Fruit fly (Drosophila melanogaster) whole organism, embryonic: ENCODE measurements around the gene CG15725.

ENCODE experiments used
- Adf1 ChIP-seq: fragments of 200-800 bp; sonication (Bioruptor generic); IDR thresholded peaks from 2 replicates; pipeline ENCODE4 v1.3.6; 2022; ENCODE audit warnings: missing biosample characterization, missing genetic modification characterization
- CG10209 ChIP-seq: fragments of 200-800 bp; sonication (Bioruptor generic); optimal IDR thresholded peaks from 3 replicates; lab custom pipeline; 2017; ENCODE audit warnings: missing biosample characterization, mild to moderate bottlenecking, missing genetic modification characterization, missing genetic modification reagents
- CG11696 ChIP-seq: fragments of 200-800 bp; sonication (Bioruptor generic); IDR thresholded peaks from 2 replicates; pipeline ENCODE4 v1.3.6; 2022; ENCODE audit warnings: missing biosample characterization, missing genetic modification characterization
- CG13296 ChIP-seq: fragments of 200-800 bp; sonication (Bioruptor generic); optimal IDR thresholded peaks from 3 replicates; lab custom pipeline; 2018; ENCODE audit warnings: missing biosample characterization, mild to moderate bottlenecking, missing genetic modification characterization
- CG16779 ChIP-seq: fragments of 200-800 bp; sonication (Bioruptor generic); IDR thresholded peaks from 2 replicates; pipeline ENCODE4 v1.3.6; 2022; ENCODE audit warnings: missing biosample characterization, missing genetic modification characterization
- CG17361 ChIP-seq: fragments of 200-800 bp; sonication (Bioruptor generic); IDR thresholded peaks from 3 replicates; pipeline ENCODE4 v1.3.6; 2022; ENCODE audit warnings: missing biosample characterization, missing genetic modification characterization
- CG17385 ChIP-seq: fragments of 200-800 bp; sonication (Bioruptor generic); optimal IDR thresholded peaks from 3 replicates; lab custom pipeline; 2018; ENCODE audit warnings: missing biosample characterization, mild to moderate bottlenecking, missing genetic modification characterization
- CG2199 ChIP-seq: fragments of 200-800 bp; sonication (Bioruptor generic); IDR thresholded peaks from 3 replicates; pipeline ENCODE4 v1.3.6; 2022; ENCODE audit warnings: missing biosample characterization, missing genetic modification characterization
- CG3281 ChIP-seq: fragments of 200-800 bp; sonication (Bioruptor generic); optimal IDR thresholded peaks from 3 replicates; lab custom pipeline; 2017; ENCODE audit warnings: missing biosample characterization, mild to moderate bottlenecking, missing genetic modification characterization
- CG33213 ChIP-seq: fragments of 200-800 bp; sonication (Bioruptor generic); optimal IDR thresholded peaks from 3 replicates; lab custom pipeline; 2016; ENCODE audit warnings: missing biosample characterization, missing genetic modification characterization
- CG3407 ChIP-seq: fragments of 200-800 bp; sonication (Bioruptor generic); optimal IDR thresholded peaks from 2 replicates; lab custom pipeline; 2018; ENCODE audit warnings: missing biosample characterization, mild to moderate bottlenecking, missing genetic modification characterization
- CG3838 ChIP-seq: fragments of 200-800 bp; sonication (Bioruptor generic); optimal IDR thresholded peaks from 3 replicates; lab custom pipeline; 2016; ENCODE audit warnings: missing biosample characterization, missing genetic modification characterization
- CG4282 ChIP-seq: fragments of 200-800 bp; sonication (Bioruptor generic); optimal IDR thresholded peaks from 2 replicates; lab custom pipeline; 2016; ENCODE audit warnings: missing biosample characterization, missing genetic modification characterization
- CG6813 ChIP-seq: fragments of 200-800 bp; sonication (Bioruptor generic); optimal IDR thresholded peaks from 2 replicates; lab custom pipeline; 2017; ENCODE audit warnings: missing biosample characterization, missing genetic modification characterization, mild to moderate bottlenecking, moderate library complexity, missing genetic modification reagents
- CG6854 ChIP-seq: fragments of 200-800 bp; sonication (Bioruptor generic); optimal IDR thresholded peaks from 3 replicates; lab custom pipeline; 2017; ENCODE audit warnings: missing biosample characterization, mild to moderate bottlenecking, missing genetic modification characterization
- CG7271 ChIP-seq: fragments of 200-800 bp; sonication (Bioruptor generic); optimal IDR thresholded peaks from 2 replicates; lab custom pipeline; 2018; ENCODE audit warnings: missing biosample characterization, mild to moderate bottlenecking, missing genetic modification characterization, moderate library complexity
- CG7963 ChIP-seq: fragments of 200-800 bp; sonication (Bioruptor generic); IDR thresholded peaks from 3 replicates; pipeline ENCODE4 v1.3.6; 2022; ENCODE audit warnings: missing biosample characterization, missing genetic modification characterization; ENCODE audit not compliant: partially characterized antibody
- CG9797 ChIP-seq: fragments of 200-800 bp; sonication (Bioruptor generic); optimal IDR thresholded peaks from 3 replicates; lab custom pipeline; 2018; ENCODE audit warnings: missing biosample characterization, mild to moderate bottlenecking, missing genetic modification characterization
- Doc2 ChIP-seq: fragments of 200-800 bp; sonication (Bioruptor generic); IDR thresholded peaks from 2 replicates; pipeline ENCODE4 v1.3.6; 2022; ENCODE audit warnings: missing biosample characterization, missing genetic modification characterization
- Gug ChIP-seq: fragments of 200-800 bp; sonication (Bioruptor generic); IDR thresholded peaks from 4 replicates; pipeline ENCODE4 v1.3.6; 2022; ENCODE audit warnings: missing biosample characterization, missing genetic modification characterization
- H2.0 ChIP-seq: fragments of 200-800 bp; sonication (Bioruptor generic); IDR thresholded peaks from 2 replicates; pipeline ENCODE4 v1.3.6; 2022; ENCODE audit warnings: missing biosample characterization, missing genetic modification characterization
- Hr3 ChIP-seq: fragments of 200-800 bp; sonication (Bioruptor generic); optimal IDR thresholded peaks from 3 replicates; lab custom pipeline; 2016; ENCODE audit warnings: missing biosample characterization, missing genetic modification characterization
- Hr39 ChIP-seq: fragments of >200 bp; optimal IDR thresholded peaks from 2 replicates; lab custom pipeline; 2017
- Jarid2 ChIP-seq: fragments of 200-800 bp; sonication (Bioruptor generic); optimal IDR thresholded peaks from 3 replicates; lab custom pipeline; 2017; ENCODE audit warnings: mild to moderate bottlenecking, missing biosample characterization, missing genetic modification reagents, missing genetic modification characterization
- NC2β ChIP-seq: fragments of 200-800 bp; sonication (Bioruptor generic); optimal IDR thresholded peaks from 2 replicates; lab custom pipeline; 2016; ENCODE audit warnings: missing biosample characterization, missing genetic modification characterization
- NFAT ChIP-seq: fragments of 200-800 bp; sonication (Bioruptor generic); IDR thresholded peaks from 2 replicates; pipeline ENCODE4 v1.3.6; 2022; ENCODE audit warnings: missing biosample characterization, missing genetic modification characterization
- Nf-YB ChIP-seq: fragments of 200-800 bp; sonication (Bioruptor generic); optimal IDR thresholded peaks from 3 replicates; lab custom pipeline; 2019; ENCODE audit warnings: missing biosample characterization, mild to moderate bottlenecking, missing genetic modification characterization, moderate library complexity
- Poxn ChIP-seq: fragments of 200-800 bp; sonication (Bioruptor generic); IDR thresholded peaks from 2 replicates; pipeline ENCODE4 v1.3.6; 2022; ENCODE audit warnings: missing biosample characterization, missing genetic modification characterization
- Sox100B ChIP-seq: fragments of 200-800 bp; sonication (Bioruptor generic); optimal IDR thresholded peaks from 3 replicates; lab custom pipeline; 2018; ENCODE audit warnings: missing biosample characterization, mild to moderate bottlenecking, missing genetic modification characterization
- Xrp1 ChIP-seq: fragments of 200-800 bp; sonication (Bioruptor generic); IDR thresholded peaks from 2 replicates; pipeline ENCODE4 v1.3.6; 2022; ENCODE audit warnings: missing biosample characterization, missing genetic modification characterization
- ap ChIP-seq: fragments of 200-800 bp; sonication (Bioruptor generic); IDR thresholded peaks from 2 replicates; pipeline ENCODE4 v1.3.6; 2022; ENCODE audit warnings: missing biosample characterization, missing genetic modification characterization
- ara ChIP-seq: fragments of 200-800 bp; sonication (Bioruptor generic); IDR thresholded peaks from 2 replicates; pipeline ENCODE4 v1.3.6; 2022; ENCODE audit warnings: missing biosample characterization, missing genetic modification characterization
- cato ChIP-seq: fragments of 200-800 bp; sonication (Bioruptor generic); optimal IDR thresholded peaks from 2 replicates; lab custom pipeline; 2016; ENCODE audit warnings: missing biosample characterization, missing genetic modification characterization, borderline replicate concordance
- ci ChIP-seq: fragments of 200-800 bp; sonication (Bioruptor generic); IDR thresholded peaks from 3 replicates; pipeline ENCODE4 v1.3.6; 2022; ENCODE audit warnings: missing biosample characterization, missing genetic modification characterization
- grn ChIP-seq: fragments of 200-800 bp; sonication (Bioruptor generic); optimal IDR thresholded peaks from 3 replicates; lab custom pipeline; 2017; ENCODE audit warnings: missing biosample characterization, missing genetic modification characterization
- gro ChIP-seq: fragments of 200-800 bp; sonication (Bioruptor generic); optimal IDR thresholded peaks from 2 replicates; lab custom pipeline; 2016; ENCODE audit warnings: missing biosample characterization, missing genetic modification characterization
- gsb ChIP-seq: fragments of 200-800 bp; sonication (Bioruptor generic); IDR thresholded peaks from 2 replicates; pipeline ENCODE4 v1.3.6; 2022; ENCODE audit warnings: missing biosample characterization, missing genetic modification characterization
- jigr1 ChIP-seq: fragments of 200-800 bp; sonication (Bioruptor generic); IDR thresholded peaks from 3 replicates; pipeline ENCODE4 v1.3.6; 2022; ENCODE audit warnings: missing biosample characterization, missing genetic modification characterization
- kay ChIP-seq: fragments of 200-800 bp; sonication (Bioruptor generic); optimal IDR thresholded peaks from 2 replicates; lab custom pipeline; 2016; ENCODE audit warnings: missing biosample characterization, missing genetic modification characterization
- lilli ChIP-seq: fragments of 200-800 bp; sonication (Bioruptor generic); optimal IDR thresholded peaks from 3 replicates; lab custom pipeline; 2016; ENCODE audit warnings: missing biosample characterization, missing genetic modification characterization
- lola ChIP-seq, 3 experiments: fragments of >200 bp in 2 of 3; fragments of 200-800 bp in 1 of 3; sonication (Bioruptor generic) in 1 of 3; optimal IDR thresholded peaks; 2 replicates each; lab custom pipeline; 2017 to 2019; ENCODE audit warnings: missing biosample characterization in 3 of 3, missing genetic modification characterization in 3 of 3, mild to moderate bottlenecking in 1 of 3, moderate library complexity in 1 of 3
- nerfin-1 ChIP-seq: fragments of 200-800 bp; sonication (Bioruptor generic); optimal IDR thresholded peaks from 3 replicates; lab custom pipeline; 2019; ENCODE audit warnings: missing biosample characterization, mild to moderate bottlenecking, missing genetic modification characterization, moderate library complexity
- nerfin-2 ChIP-seq: fragments of 200-800 bp; sonication (Bioruptor generic); IDR thresholded peaks from 2 replicates; pipeline ENCODE4 v1.3.6; 2022; ENCODE audit warnings: missing biosample characterization, missing genetic modification characterization; ENCODE audit not compliant: partially characterized antibody
- peb ChIP-seq: fragments of 200-800 bp; sonication (Bioruptor generic); IDR thresholded peaks from 2 replicates; pipeline ENCODE4 v1.3.6; 2022; ENCODE audit warnings: missing biosample characterization, missing genetic modification characterization
- pho ChIP-seq: fragments of 200-800 bp; sonication (Bioruptor generic); optimal IDR thresholded peaks from 2 replicates; lab custom pipeline; 2016; ENCODE audit warnings: missing biosample characterization, missing genetic modification characterization
- rib ChIP-seq: fragments of 200-800 bp; sonication (Bioruptor generic); IDR thresholded peaks from 2 replicates; pipeline ENCODE4 v1.3.6; 2022; ENCODE audit warnings: missing biosample characterization, missing genetic modification characterization
- sens ChIP-seq: fragments of 200-800 bp; sonication (Bioruptor generic); peaks from one replicate; lab custom pipeline; 2016; ENCODE audit warnings: missing biosample characterization, missing genetic modification characterization
- sisA ChIP-seq: fragments of 200-800 bp; sonication (Bioruptor generic); IDR thresholded peaks from 2 replicates; pipeline ENCODE4 v1.3.6; 2022; ENCODE audit warnings: missing biosample characterization, missing genetic modification characterization
- sob ChIP-seq: fragments of 200-800 bp; sonication (Bioruptor generic); IDR thresholded peaks from 2 replicates; pipeline ENCODE4 v1.3.6; 2022; ENCODE audit warnings: missing biosample characterization, missing genetic modification characterization
- tgo ChIP-seq: fragments of 200-800 bp; sonication (Bioruptor generic); IDR thresholded peaks from 3 replicates; pipeline ENCODE4 v1.3.6; 2022; ENCODE audit warnings: missing biosample characterization, missing genetic modification characterization
- z ChIP-seq: fragments of 200-800 bp; sonication (Bioruptor generic); IDR thresholded peaks from 3 replicates; pipeline ENCODE4 v1.3.6; 2022; ENCODE audit warnings: missing biosample characterization, missing genetic modification characterization

The CG15725 gene

dm6 chrX:12724287-12725186 lies 18.9 kb downstream of the CG15725 start (continued):
- TF ChIP-seq CG6813 (GFP tag; lab: Kevin White, UChicago), result no peak
- no peak for TF ChIP-seq sisA
- TF ChIP-seq jigr1 (GFP tag; lab: Robert Waterston, UW), result no peak
- TF ChIP-seq NFAT, result no peak
- no peak for TF ChIP-seq gsb (GFP tag; lab: Robert Waterston, UW)
- TF ChIP-seq CG17361 (GFP tag; lab: Robert Waterston, UW), result peak; percentile 74
- TF ChIP-seq CG9797 (GFP tag; lab: Kevin White, UChicago), result no peak
- TF ChIP-seq ci (GFP tag; lab: Robert Waterston, UW), result no peak
- peak; percentile 39; the same call in 1 of the 2 replicates for TF ChIP-seq rib (GFP tag; lab: Robert Waterston, UW)
- no peak for TF ChIP-seq z (GFP tag; lab: Robert Waterston, UW)
- no peak for TF ChIP-seq Hr3 (GFP tag; lab: Kevin White, UChicago)
- TF ChIP-seq CG16779 (GFP tag; lab: Robert Waterston, UW), result no peak
- no peak for TF ChIP-seq cato
- TF ChIP-seq Adf1 (GFP tag; lab: Robert Waterston, UW), result peak; percentile 34
- TF ChIP-seq CG3838 (GFP tag; lab: Kevin White, UChicago), result no peak
- TF ChIP-seq lola (GFP tag; optimal IDR thresholded peaks at IDR 0.05; lab: Kevin White, UChicago), result peak in 1 of 3 experiments; percentile 58
- no peak for TF ChIP-seq CG7963
- TF ChIP-seq Gug (GFP tag; lab: Robert Waterston, UW), result no peak
- peak; percentile 72 for TF ChIP-seq kay (GFP tag; lab: Kevin White, UChicago)
- peak; percentile 34 for TF ChIP-seq CG3281 (GFP tag; lab: Kevin White, UChicago)
- TF ChIP-seq Sox100B (GFP tag; lab: Kevin White, UChicago), result peak; percentile 47
- TF ChIP-seq CG33213 (GFP tag; lab: Kevin White, UChicago), result no peak
- TF ChIP-seq sob (GFP tag; lab: Robert Waterston, UW), result no peak
- TF ChIP-seq CG7271 (tag; lab: Kevin White, UChicago), result no peak
- TF ChIP-seq Jarid2 (GFP tag; lab: Kevin White, UChicago), result no peak
- no peak for TF ChIP-seq CG3407 (GFP tag; lab: Kevin White, UChicago)
- TF ChIP-seq CG13296 (GFP tag; lab: Kevin White, UChicago), result no peak
- TF ChIP-seq nerfin-1 (tag; lab: Kevin White, UChicago), result no peak
- TF ChIP-seq nerfin-2 (GFP tag; lab: Robert Waterston, UW), result no peak
- no peak for TF ChIP-seq peb
- TF ChIP-seq CG2199 (GFP tag; lab: Robert Waterston, UW), result no peak
- peak; percentile 82 for TF ChIP-seq sens (GFP tag; lab: Kevin White, UChicago)
- no peak for TF ChIP-seq CG4282
- TF ChIP-seq CG17385 (GFP tag; lab: Kevin White, UChicago), result no peak
- TF ChIP-seq ap (GFP tag; lab: Robert Waterston, UW), result no peak
- TF ChIP-seq pho (GFP tag; lab: Kevin White, UChicago), result no peak
- TF ChIP-seq Xrp1 (GFP tag; lab: Robert Waterston, UW), result peak; percentile 38; the same call in 1 of the 2 replicates
- TF ChIP-seq CG6854 (GFP tag; lab: Kevin White, UChicago), result no peak
- TF ChIP-seq NC2β (GFP tag; lab: Kevin White, UChicago), result no peak
- no peak for TF ChIP-seq grn
- no peak for TF ChIP-seq gro (GFP tag; lab: Kevin White, UChicago)
- no peak for TF ChIP-seq Nf-YB
- no peak for TF ChIP-seq Hr39
- peak; percentile 12 for TF ChIP-seq CG10209
- TF ChIP-seq CG11696 (GFP tag; lab: Robert Waterston, UW), result peak; percentile 90
- TF ChIP-seq Poxn (GFP tag; lab: Robert Waterston, UW), result no peak
- TF ChIP-seq Doc2, result no peak
- TF ChIP-seq tgo (GFP tag; lab: Robert Waterston, UW), result no peak; the same call in 2 of the 3 replicates
- no peak for TF ChIP-seq H2.0 (GFP tag; lab: Robert Waterston, UW)
- TF ChIP-seq ara (GFP tag; lab: Robert Waterston, UW), result no peak
- TF ChIP-seq lilli (GFP tag; lab: Kevin White, UChicago), result no peak
